Worm (Caenorhabditis elegans): ENCODE data around the gene ZC239.6.

ce11 chrII:3225200-3225599 is 15.8 kb downstream of the ZC239.6 start, which contains the start of gene ZC239.16:
- no peak for TF ChIP-seq pha-4 (tag; optimal IDR thresholded peaks at IDR 0.05)
- TF ChIP-seq ama-1 (optimal IDR thresholded peaks at IDR 0.05), result no peak
- TF ChIP-seq lim-6 (tag; optimal IDR thresholded peaks at IDR 0.05), result no peak

Data from whole organism, late embryonic.